Worm (Caenorhabditis elegans): ENCODE data around the gene lips-9.

Gene lips-9

ce11 chrII:12884972-12885371 lies 50.2 kb downstream of the lips-9 start, which contains the start of gene sra-14:
Gene sra-14, plus strand, starts transcription at chrII:12885272.
- no peak for TF ChIP-seq cog-1 (tag; optimal IDR thresholded peaks at IDR 0.05)
- no peak for TF ChIP-seq ztf-23 (GFP tag; IDR thresholded peaks at IDR 0.05)
- TF ChIP-seq klf-2 (GFP tag; conservative IDR thresholded peaks at IDR 0.05): no peak
- no peak for TF ChIP-seq tab-1 (GFP tag; IDR thresholded peaks at IDR 0.05)
- TF ChIP-seq ztf-29 (GFP tag; IDR thresholded peaks at IDR 0.05): no peak
- TF ChIP-seq ref-1 (GFP tag; conservative IDR thresholded peaks at IDR 0.05): no peak
- TF ChIP-seq T22C8.4 (GFP tag; IDR thresholded peaks at IDR 0.05): no peak
- TF ChIP-seq med-1 (GFP tag; optimal IDR thresholded peaks at IDR 0.05; ENCODE audit: insufficient read depth): no peak
- TF ChIP-seq flt-1 (GFP tag; IDR thresholded peaks at IDR 0.05): no peak

All from whole organism, midembryonic.